Worm (Caenorhabditis elegans) whole organism, mixed stage, embryonic: ENCODE measurements around the gene sut-2.
"Not testable (repeated sequence)": the region's sequence is repeated elsewhere in the genome, so short reads cannot be mapped to it uniquely, and the experiment has no call there.

ENCODE experiments used
- M03D4.4 ChIP-seq: sonication (generic microtip); optimal IDR thresholded peaks from 2 replicates; lab custom pipeline; 2017; ENCODE audit warnings: mild to moderate bottlenecking, missing genetic modification characterization, missing compliant biosample characterization
- bed-3 ChIP-seq: fragments of 200-800 bp; sonication (Bioruptor generic); optimal IDR thresholded peaks from 3 replicates; lab custom pipeline; 2018; ENCODE audit warnings: mild to moderate bottlenecking, missing genetic modification characterization, moderate library complexity, missing compliant biosample characterization
- blmp-1 ChIP-seq: fragments of 150-350 bp; optimal IDR thresholded peaks from 2 replicates; lab custom pipeline; 2014; ENCODE audit warnings: missing biosample characterization, missing genetic modification characterization
- ceh-39 ChIP-seq: fragments of 150-350 bp; optimal IDR thresholded peaks from 2 replicates; lab custom pipeline; 2014; ENCODE audit warnings: missing biosample characterization, missing genetic modification characterization
- ceh-43 ChIP-seq: fragments of 200-800 bp; sonication (Bioruptor generic); optimal IDR thresholded peaks from 2 replicates; lab custom pipeline; 2018; ENCODE audit warnings: mild to moderate bottlenecking, missing genetic modification characterization, moderate library complexity, missing compliant biosample characterization
- cnd-1 ChIP-seq: fragments of 200-800 bp; sonication (Bioruptor generic); optimal IDR thresholded peaks from 2 replicates; lab custom pipeline; 2018; ENCODE audit warnings: mild to moderate bottlenecking, missing genetic modification characterization, missing compliant biosample characterization
- drap-1 ChIP-seq: fragments of 200-800 bp; sonication (Bioruptor generic); optimal IDR thresholded peaks from 3 replicates; lab custom pipeline; 2018; ENCODE audit warnings: mild to moderate bottlenecking, missing genetic modification characterization, missing compliant biosample characterization
- elt-1 ChIP-seq: sonication (generic microtip); optimal IDR thresholded peaks from 2 replicates; lab custom pipeline; 2017; ENCODE audit warnings: missing genetic modification characterization, mild to moderate bottlenecking, missing compliant biosample characterization, antibody characterized with exemption, moderate library complexity, borderline replicate concordance; ENCODE audit not compliant: insufficient read depth
- elt-3 ChIP-seq: fragments of 150-350 bp; optimal IDR thresholded peaks from 2 replicates; lab custom pipeline; 2014; ENCODE audit warnings: missing biosample characterization, missing genetic modification characterization
- ham-2 ChIP-seq: fragments of 200-800 bp; sonication (Bioruptor generic); optimal IDR thresholded peaks from 2 replicates; lab custom pipeline; 2018; ENCODE audit warnings: mild to moderate bottlenecking, missing genetic modification characterization, missing compliant biosample characterization
- hlh-1 ChIP-seq: fragments of 150-350 bp; optimal IDR thresholded peaks from 2 replicates; lab custom pipeline; 2014; ENCODE audit warnings: missing biosample characterization, missing genetic modification reagents, missing genetic modification characterization
- lin-13 ChIP-seq: fragments of 150-350 bp; optimal IDR thresholded peaks from 2 replicates; lab custom pipeline; 2014; ENCODE audit warnings: missing biosample characterization, missing genetic modification characterization
- lin-32 ChIP-seq: fragments of 200-800 bp; sonication (Bioruptor generic); optimal IDR thresholded peaks from 2 replicates; lab custom pipeline; 2018; ENCODE audit warnings: mild to moderate bottlenecking, missing genetic modification characterization, missing compliant biosample characterization
- lsy-2 ChIP-seq: fragments of 150-350 bp; optimal IDR thresholded peaks from 2 replicates; lab custom pipeline; 2014; ENCODE audit warnings: missing biosample characterization, missing genetic modification characterization
- mab-5 ChIP-seq: fragments of 150-350 bp; optimal IDR thresholded peaks from 2 replicates; lab custom pipeline; 2014; ENCODE audit warnings: missing biosample characterization, missing genetic modification characterization
- mls-2 ChIP-seq: sonication (generic microtip); optimal IDR thresholded peaks from 2 replicates; lab custom pipeline; 2016; ENCODE audit warnings: mild to moderate bottlenecking, missing genetic modification characterization, moderate library complexity, missing compliant biosample characterization
- nhr-12 ChIP-seq: fragments of 150-350 bp; optimal IDR thresholded peaks from 2 replicates; lab custom pipeline; 2014; ENCODE audit warnings: missing biosample characterization, missing genetic modification characterization
- nhr-2 ChIP-seq: fragments of 150-350 bp; optimal IDR thresholded peaks from 2 replicates; lab custom pipeline; 2014; ENCODE audit warnings: missing biosample characterization, missing genetic modification characterization
- nhr-237 ChIP-seq: fragments of 150-350 bp; optimal IDR thresholded peaks from 2 replicates; lab custom pipeline; 2014; ENCODE audit warnings: missing biosample characterization, missing genetic modification characterization
- nhr-28 ChIP-seq: fragments of 150-350 bp; optimal IDR thresholded peaks from 2 replicates; lab custom pipeline; 2014; ENCODE audit warnings: missing biosample characterization, missing genetic modification characterization
- sem-2 ChIP-seq: fragments of 200-800 bp; sonication (Bioruptor generic); optimal IDR thresholded peaks from 2 replicates; lab custom pipeline; 2018; ENCODE audit warnings: mild to moderate bottlenecking, missing genetic modification characterization, missing compliant biosample characterization
- snpc-4 ChIP-seq: fragments of 150-350 bp; optimal IDR thresholded peaks from 2 replicates; lab custom pipeline; 2014; ENCODE audit warnings: missing biosample characterization, missing genetic modification characterization
- sptf-1 ChIP-seq: sonication (generic microtip); optimal IDR thresholded peaks from 2 replicates; lab custom pipeline; 2017; ENCODE audit warnings: mild to moderate bottlenecking, missing genetic modification characterization, moderate library complexity, missing compliant biosample characterization
- tbx-8 ChIP-seq: fragments of 200-800 bp; sonication (Bioruptor generic); optimal IDR thresholded peaks from 2 replicates; lab custom pipeline; 2018; ENCODE audit warnings: mild to moderate bottlenecking, missing genetic modification characterization, moderate library complexity, missing compliant biosample characterization
- unc-120 ChIP-seq: sonication (generic microtip); optimal IDR thresholded peaks from 2 replicates; lab custom pipeline; 2017; ENCODE audit warnings: missing genetic modification characterization, missing compliant biosample characterization; ENCODE audit not compliant: poor library complexity, severe bottlenecking
- unc-39 ChIP-seq: fragments of 150-350 bp; optimal IDR thresholded peaks from 2 replicates; lab custom pipeline; 2014; ENCODE audit warnings: missing biosample characterization, missing genetic modification characterization
- unc-62 ChIP-seq: fragments of 150-350 bp; optimal IDR thresholded peaks from 2 replicates; lab custom pipeline; 2014; ENCODE audit warnings: missing biosample characterization, missing genetic modification reagents, missing genetic modification characterization
- zip-8 ChIP-seq: fragments of 150-350 bp; optimal IDR thresholded peaks from 2 replicates; lab custom pipeline; 2014; ENCODE audit warnings: missing biosample characterization, missing genetic modification characterization
- ztf-11 ChIP-seq: fragments of 150-350 bp; optimal IDR thresholded peaks from 2 replicates; lab custom pipeline; 2014; ENCODE audit warnings: missing biosample characterization, missing genetic modification characterization

sut-2 gene

ce11 chrV:4575458-4575857, 5.6 kb upstream of the sut-2 start:
- no peak for TF ChIP-seq sem-2 (GFP tag; lab: Kevin White, UChicago)
- TF ChIP-seq hlh-1 (tag; lab: Kevin White, UChicago): no peak
- TF ChIP-seq elt-1 (tag; lab: Kevin White, UChicago): no peak
- TF ChIP-seq lsy-2 (tag; lab: Kevin White, UChicago): no peak
- no peak for TF ChIP-seq sptf-1 (tag; lab: Kevin White, UChicago)
- TF ChIP-seq drap-1 (GFP tag; lab: Kevin White, UChicago): no peak
- no peak for TF ChIP-seq cnd-1 (tag; lab: Kevin White, UChicago)
- no peak for TF ChIP-seq nhr-12 (tag; lab: Kevin White, UChicago)
- no peak for TF ChIP-seq ztf-11 (tag; lab: Kevin White, UChicago)

ce11 chrV:4573824-4574223, 4.0 kb upstream of the sut-2 start, which contains the start of gene hpo-39:
Gene hpo-39 (minus strand): TSS chrV:4573924.
- not testable (repeated sequence) for TF ChIP-seq ceh-43 (GFP tag; lab: Kevin White, UChicago); M03D4.4 (tag; lab: Kevin White, UChicago); lin-32 (GFP tag; lab: Kevin White, UChicago)
- TF ChIP-seq, all 35 proteins: peak for 0; not testable (repeated sequence) for 35

ce11 chrV:4571997-4572396, 2.1 kb upstream of the sut-2 start:
- TF ChIP-seq blmp-1 (tag; lab: Kevin White, UChicago) (no peak), lin-13 (tag; lab: Kevin White, UChicago) (no peak), nhr-2 (tag; lab: Kevin White, UChicago) (no peak), mls-2 (no peak), sptf-1 (tag; lab: Kevin White, UChicago) (no peak), ceh-39 (no peak), nhr-237 (tag; lab: Kevin White, UChicago) (no peak), mab-5 (tag; lab: Kevin White, UChicago) (no peak)

- no peak for TF ChIP-seq snpc-4 (tag; lab: Kevin White, UChicago)
Measured at ce11 chrV:4570833-4571232, 984 bp upstream of the sut-2 start, which contains the start of gene Y61A9LA.3. Gene Y61A9LA.3 (plus strand): TSS chrV:4571133.

- TF ChIP-seq mab-5 (tag; lab: Kevin White, UChicago): no peak
- no peak for TF ChIP-seq lin-13 (tag; lab: Kevin White, UChicago)
- no peak for TF ChIP-seq unc-120 (tag; lab: Kevin White, UChicago)
- no peak for TF ChIP-seq sptf-1 (tag; lab: Kevin White, UChicago)
- no peak for TF ChIP-seq cnd-1 (tag; lab: Kevin White, UChicago)
- no peak for TF ChIP-seq bed-3 (GFP tag; lab: Kevin White, UChicago)
- no peak for TF ChIP-seq nhr-237 (tag; lab: Kevin White, UChicago)
- TF ChIP-seq elt-3 (tag; lab: Kevin White, UChicago): no peak
- TF ChIP-seq zip-8: no peak
- TF ChIP-seq tbx-8: no peak
- TF ChIP-seq sem-2 (GFP tag; lab: Kevin White, UChicago): no peak
- no peak for TF ChIP-seq blmp-1 (tag; lab: Kevin White, UChicago)
- no peak for TF ChIP-seq ceh-43 (GFP tag; lab: Kevin White, UChicago)
- TF ChIP-seq unc-39 (tag; lab: Kevin White, UChicago): no peak
- no peak for TF ChIP-seq nhr-12 (tag; lab: Kevin White, UChicago)
- TF ChIP-seq nhr-28 (tag; lab: Kevin White, UChicago): no peak
- no peak for TF ChIP-seq drap-1 (GFP tag; lab: Kevin White, UChicago)
- no peak for TF ChIP-seq unc-62 (GFP tag; lab: Kevin White, UChicago)
- no peak for TF ChIP-seq ham-2 (GFP tag; lab: Kevin White, UChicago)
Measured at ce11 chrV:4562493-4562892, 7.4 kb downstream of the sut-2 start.

- not testable (repeated sequence) for TF ChIP-seq bed-3 (GFP tag; lab: Kevin White, UChicago); elt-3 (tag; lab: Kevin White, UChicago); cnd-1 (tag; lab: Kevin White, UChicago)
Measured at ce11 chrV:4560441-4560840, 9.4 kb downstream of the sut-2 start, which contains the start of gene Y61A9LA.4. Gene Y61A9LA.4 (plus strand): TSS chrV:4560741.
